Worm (Caenorhabditis elegans) whole organism, early embryonic: ENCODE results near the gene F52D2.5.
A peak's percentile ranks its signal among the peaks of the same experiment; 100 is the strongest.

Source experiments
- B0310.2 ChIP-seq: sonication (generic microtip); optimal IDR thresholded peaks from 2 replicates; lab custom pipeline; 2016; ENCODE audit warnings: mild to moderate bottlenecking, missing genetic modification characterization, missing compliant biosample characterization
- F13C5.2 ChIP-seq: sonication (generic microtip); optimal IDR thresholded peaks from 2 replicates; lab custom pipeline; 2017; ENCODE audit warnings: mild to moderate bottlenecking, missing genetic modification characterization, inconsistent platforms, missing compliant biosample characterization
- aly-1 ChIP-seq: sonication (generic microtip); optimal IDR thresholded peaks from 2 replicates; lab custom pipeline; 2016; ENCODE audit warnings: missing genetic modification characterization, missing compliant biosample characterization
- ama-1 ChIP-seq: fragments of 150-350 bp; optimal IDR thresholded peaks from 2 replicates; lab custom pipeline; 2014
- ceh-13 ChIP-seq: fragments of 200-800 bp; sonication (Bioruptor generic); optimal IDR thresholded peaks from 2 replicates; lab custom pipeline; 2018; ENCODE audit warnings: mild to moderate bottlenecking, missing genetic modification characterization, missing compliant biosample characterization
- ceh-36 ChIP-seq: sonication (generic microtip); optimal IDR thresholded peaks from 2 replicates; lab custom pipeline; 2016; ENCODE audit warnings: missing genetic modification characterization, inconsistent platforms, missing compliant biosample characterization
- ets-7 ChIP-seq: sonication (generic microtip); optimal IDR thresholded peaks from 2 replicates; lab custom pipeline; 2016; ENCODE audit warnings: missing genotype, missing genetic modification characterization, missing compliant biosample characterization
- flt-1 ChIP-seq: fragments of 200-800 bp; sonication (Bioruptor generic); IDR thresholded peaks from 2 replicates; pipeline ENCODE4 v1.3.6; 2022; ENCODE audit warnings: missing genetic modification characterization, missing compliant biosample characterization
- hmbx-1 ChIP-seq: sonication (generic microtip); optimal IDR thresholded peaks from 2 replicates; lab custom pipeline; 2016; ENCODE audit warnings: mild to moderate bottlenecking, missing genetic modification characterization, missing compliant biosample characterization
- hmg-4 ChIP-seq: fragments of 200-800 bp; sonication (Bioruptor generic); optimal IDR thresholded peaks from 2 replicates; lab custom pipeline; 2018; ENCODE audit warnings: mild to moderate bottlenecking, missing genetic modification characterization, missing compliant biosample characterization
- hnd-1 ChIP-seq: sonication (generic microtip); optimal IDR thresholded peaks from 2 replicates; lab custom pipeline; 2016; ENCODE audit warnings: missing genetic modification characterization, missing compliant biosample characterization
- pes-1 ChIP-seq: fragments of 200-800 bp; sonication (Bioruptor generic); IDR thresholded peaks from 2 replicates; pipeline ENCODE4 v1.3.6; 2022; ENCODE audit warnings: missing genetic modification reagents, missing genetic modification characterization, missing compliant biosample characterization
- scrt-1 ChIP-seq: fragments of 200-800 bp; sonication (Bioruptor generic); IDR thresholded peaks from 2 replicates; pipeline ENCODE4 v1.3.6; 2022; ENCODE audit warnings: missing genetic modification characterization, missing compliant biosample characterization
- sea-1 ChIP-seq: fragments of 200-800 bp; sonication (Bioruptor generic); conservative IDR thresholded peaks from 2 replicates; pipeline ENCODE4 v1.3.6; 2022; ENCODE audit warnings: missing genetic modification characterization, missing compliant biosample characterization
- tbx-11 ChIP-seq: fragments of 200-800 bp; sonication (Bioruptor generic); IDR thresholded peaks from 2 replicates; pipeline ENCODE4 v1.3.6; 2022; ENCODE audit warnings: missing genetic modification characterization, missing compliant biosample characterization
- tbx-37 ChIP-seq: fragments of 200-800 bp; sonication (Bioruptor generic); conservative IDR thresholded peaks from 2 replicates; pipeline ENCODE4 v1.3.6; 2022; ENCODE audit warnings: missing genetic modification reagents, missing genetic modification characterization, missing compliant biosample characterization
- tra-4 ChIP-seq: sonication (generic microtip); optimal IDR thresholded peaks from 2 replicates; lab custom pipeline; 2017; ENCODE audit warnings: missing genetic modification characterization, missing compliant biosample characterization

The F52D2.5 gene

DNA sequence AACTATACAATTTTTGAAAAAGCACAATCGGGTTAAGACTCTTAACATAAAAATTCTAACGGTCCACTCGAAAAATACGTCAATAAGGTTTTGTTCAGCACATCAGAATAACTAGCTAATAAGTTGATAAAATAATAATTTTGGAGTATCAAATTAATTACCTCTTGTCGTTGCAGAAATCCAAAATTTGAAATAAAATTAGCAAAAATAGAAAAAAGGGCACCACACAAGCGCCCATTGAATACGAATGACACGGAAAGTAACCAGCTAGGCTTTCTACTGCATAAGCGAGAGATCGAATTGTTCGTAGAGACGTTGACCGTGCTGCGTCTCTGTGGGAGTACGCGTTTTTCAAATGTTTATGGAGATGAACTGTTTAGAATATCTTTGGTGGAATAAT is 15.5 kb downstream of the F52D2.5 start:
- TF ChIP-seq B0310.2 (tag; lab: Kevin White, UChicago) = no peak
- TF ChIP-seq ama-1 (lab: Kevin White, UChicago) = no peak
- no peak for TF ChIP-seq scrt-1 (GFP tag; lab: Robert Waterston, UW)
- no peak for TF ChIP-seq tbx-11
- no peak for TF ChIP-seq hmg-4 (GFP tag; lab: Kevin White, UChicago)
- TF ChIP-seq F13C5.2 = no peak
- no peak for TF ChIP-seq hmbx-1 (tag; lab: Kevin White, UChicago)
- no peak for TF ChIP-seq pes-1 (GFP tag; lab: Robert Waterston, UW)
- no peak for TF ChIP-seq hnd-1
- no peak for TF ChIP-seq sea-1 (GFP tag; lab: Robert Waterston, UW)
- no peak for TF ChIP-seq flt-1 (GFP tag; lab: Robert Waterston, UW)
- TF ChIP-seq ceh-36 (tag; lab: Kevin White, UChicago) = no peak

DNA sequence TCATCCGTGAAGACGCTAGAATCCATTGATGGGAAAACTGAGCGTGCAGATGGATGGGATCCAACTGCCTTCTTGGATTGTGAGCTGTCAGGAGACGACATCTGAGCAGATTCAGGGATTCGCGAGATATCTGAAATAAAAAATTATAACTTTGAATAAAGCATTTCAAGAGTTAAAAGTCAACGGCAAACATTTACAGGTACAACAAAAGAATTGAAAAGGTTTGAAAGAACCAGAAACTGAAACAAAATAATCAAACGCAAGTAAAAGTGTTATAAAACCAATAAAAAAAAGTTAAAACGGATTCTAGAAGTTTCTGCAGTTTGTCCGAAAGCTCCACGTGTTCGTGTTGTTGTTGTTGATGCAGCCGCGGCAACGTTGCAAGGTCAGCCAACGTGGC is 34.7 kb downstream of the F52D2.5 start, which contains the start of gene Y59E1A.4:
Gene Y59E1A.4 (minus strand): TSS at position 101 of the 400 bp plus-strand sequence.
- no peak for TF ChIP-seq ama-1 (lab: Kevin White, UChicago)
- no peak for TF ChIP-seq tbx-37 (GFP tag; lab: Robert Waterston, UW)
- TF ChIP-seq sea-1 (GFP tag; lab: Robert Waterston, UW) = no peak
- TF ChIP-seq flt-1 (GFP tag; lab: Robert Waterston, UW) = no peak
- TF ChIP-seq F13C5.2 = no peak
- no peak for TF ChIP-seq tbx-11
- no peak for TF ChIP-seq hmg-4 (GFP tag; lab: Kevin White, UChicago)
- TF ChIP-seq tra-4 = no peak
- no peak for TF ChIP-seq B0310.2 (tag; lab: Kevin White, UChicago)
- TF ChIP-seq scrt-1 (GFP tag; lab: Robert Waterston, UW) = no peak

DNA sequence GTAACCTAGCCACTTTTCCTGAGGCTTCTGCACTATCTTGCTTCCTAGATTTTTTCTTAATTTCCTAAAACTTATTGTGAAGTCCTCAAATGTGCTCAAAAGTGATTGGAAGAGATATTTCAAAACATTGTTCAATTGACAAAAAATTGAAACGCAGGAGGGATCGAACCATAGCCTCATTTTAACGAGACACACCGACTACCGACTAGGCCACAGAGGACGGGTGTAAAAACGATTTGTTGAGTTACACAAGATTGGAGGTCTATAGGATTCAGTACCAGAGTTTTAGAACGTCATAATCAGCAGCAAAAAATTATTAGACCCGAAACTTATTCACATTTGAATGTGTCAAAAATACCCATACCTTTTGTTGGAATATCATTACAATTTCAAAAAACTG is 35.4 kb downstream of the F52D2.5 start:
- TF ChIP-seq flt-1 (GFP tag; lab: Robert Waterston, UW) (0 out of 2 replicates have a peak, but pooled peaks have one; percentile 8), pes-1 (GFP tag; lab: Robert Waterston, UW) (peak; percentile 34; the same call in 1 of the 2 replicates), aly-1 (no peak)

DNA sequence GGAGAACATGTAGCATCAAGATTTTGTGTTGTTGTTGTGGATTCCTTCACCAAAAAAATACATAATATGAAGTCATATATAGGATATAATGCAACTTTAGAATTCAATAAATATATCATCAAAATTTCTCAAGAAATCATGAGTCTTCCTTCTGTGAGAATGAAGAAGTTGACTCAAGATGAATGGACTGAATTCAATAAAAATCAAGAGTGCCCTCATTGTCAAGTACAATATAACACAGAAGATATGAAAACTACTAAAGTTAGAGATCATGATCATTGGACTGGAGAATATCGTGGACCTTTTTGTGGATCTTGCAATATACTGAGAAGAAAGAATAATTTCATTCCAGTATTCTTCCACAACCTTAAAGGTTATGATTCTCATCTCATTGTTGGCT is 39.2 kb downstream of the F52D2.5 start:
- TF ChIP-seq B0310.2 (tag; lab: Kevin White, UChicago) (no peak), hmbx-1 (tag; lab: Kevin White, UChicago) (no peak), hmg-4 (GFP tag; lab: Kevin White, UChicago) (no peak), flt-1 (GFP tag; lab: Robert Waterston, UW) (no peak), F13C5.2 (no peak), tbx-37 (GFP tag; lab: Robert Waterston, UW) (no peak), hnd-1 (no peak), tbx-11 (no peak), tra-4 (no peak), ama-1 (lab: Kevin White, UChicago) (no peak), aly-1 (no peak), ceh-36 (tag; lab: Kevin White, UChicago) (no peak), ceh-13 (GFP tag; lab: Kevin White, UChicago) (no peak), ets-7 (tag; lab: Kevin White, UChicago) (no peak), scrt-1 (GFP tag; lab: Robert Waterston, UW) (no peak), sea-1 (GFP tag; lab: Robert Waterston, UW) (no peak), pes-1 (GFP tag; lab: Robert Waterston, UW) (no peak)

DNA sequence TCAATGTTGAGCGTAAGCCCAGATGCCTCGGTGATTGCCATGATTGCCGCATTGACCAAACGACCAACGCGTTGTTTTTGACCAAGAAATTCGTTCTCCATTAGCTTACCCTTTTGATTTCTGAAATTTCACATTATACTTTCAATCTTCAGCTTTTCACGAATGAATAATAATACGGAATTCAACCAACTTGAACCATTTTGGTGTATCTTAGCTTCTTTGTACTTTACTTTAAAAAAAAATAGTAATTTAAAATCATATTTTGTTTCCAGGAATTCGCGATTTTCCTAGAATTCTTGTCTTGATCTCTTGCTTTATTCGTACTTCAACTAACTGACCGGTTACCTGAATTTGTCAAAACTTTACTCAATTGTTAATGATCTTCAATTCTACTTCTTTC is 50.5 kb downstream of the F52D2.5 start, which contains the start of gene ZC53.2:
Gene ZC53.2 (minus strand): TSS at position 101 of the 400 bp plus-strand sequence.
- TF ChIP-seq ets-7 (tag; lab: Kevin White, UChicago) (no peak), hmbx-1 (tag; lab: Kevin White, UChicago) (no peak), tra-4 (no peak)
